Worm (Caenorhabditis elegans): ENCODE data around the gene R05G6.9.

R05G6.9 gene

ce11 chrIV:7507841-7508509, 8.1 kb downstream of the R05G6.9 start, which contains the start of the genes vdac-1 and R05G6.5:
TSS of gene vdac-1 (minus strand) at chrIV:7507891.
TSS of gene R05G6.5 (plus strand) at chrIV:7508367.
- TF ChIP-seq aly-1 (tag; optimal IDR thresholded peaks at IDR 0.05) (no peak), scrt-1 (GFP tag; IDR thresholded peaks at IDR 0.05) (no peak), F13C5.2 (tag; optimal IDR thresholded peaks at IDR 0.05) (no peak), hnd-1 (tag; optimal IDR thresholded peaks at IDR 0.05) (no peak)

DNA sequence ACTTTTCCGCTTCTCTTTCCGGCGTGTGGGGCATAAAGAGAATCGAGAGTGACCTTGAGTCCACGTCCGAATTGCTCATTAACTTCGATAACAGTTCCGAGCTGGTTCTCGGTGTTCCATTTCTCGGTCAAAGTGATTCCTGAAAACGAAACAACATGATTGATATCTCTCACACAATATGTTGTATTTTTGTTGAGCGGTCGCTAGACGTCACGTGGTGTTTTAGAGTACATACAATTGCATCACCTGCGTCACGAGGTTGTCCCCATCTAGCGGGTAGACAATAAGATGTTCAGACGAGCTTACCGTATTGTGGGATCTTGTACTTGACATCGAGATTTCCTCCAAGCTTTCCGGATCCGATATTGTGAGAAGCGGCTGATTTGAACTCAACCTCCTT, 8.8 kb downstream of the R05G6.9 start:
- no peak for TF ChIP-seq ets-7 (tag; optimal IDR thresholded peaks at IDR 0.05)
- no peak for TF ChIP-seq ama-1 (optimal IDR thresholded peaks at IDR 0.05)
- TF ChIP-seq hmg-4 (GFP tag; optimal IDR thresholded peaks at IDR 0.05), result no peak
- TF ChIP-seq pes-1 (GFP tag; IDR thresholded peaks at IDR 0.05), result no peak
- no peak for TF ChIP-seq tbx-37 (GFP tag; conservative IDR thresholded peaks at IDR 0.05)
- no peak for TF ChIP-seq scrt-1 (GFP tag; IDR thresholded peaks at IDR 0.05)
- no peak for TF ChIP-seq F13C5.2 (tag; optimal IDR thresholded peaks at IDR 0.05)
- TF ChIP-seq tra-4 (tag; optimal IDR thresholded peaks at IDR 0.05), result no peak
- no peak for TF ChIP-seq ceh-13 (GFP tag; optimal IDR thresholded peaks at IDR 0.05)
- TF ChIP-seq aly-1 (tag; optimal IDR thresholded peaks at IDR 0.05), result no peak
- no peak for TF ChIP-seq hnd-1 (tag; optimal IDR thresholded peaks at IDR 0.05)
- no peak for TF ChIP-seq B0310.2 (tag; optimal IDR thresholded peaks at IDR 0.05)
- TF ChIP-seq sea-1 (GFP tag; conservative IDR thresholded peaks at IDR 0.05), result no peak
- no peak for TF ChIP-seq hmbx-1 (tag; optimal IDR thresholded peaks at IDR 0.05)
- TF ChIP-seq tbx-11 (GFP tag; IDR thresholded peaks at IDR 0.05), result no peak
- TF ChIP-seq ceh-36 (tag; optimal IDR thresholded peaks at IDR 0.05), result no peak
- no peak for TF ChIP-seq flt-1 (GFP tag; IDR thresholded peaks at IDR 0.05)

- TF ChIP-seq tbx-37 (GFP tag; conservative IDR thresholded peaks at IDR 0.05), result no peak
These were observed 9.4 kb downstream of the R05G6.9 start for ce11 chrIV:7506711-7507110.

ce11 chrIV:7505866-7506488, 10.1 kb downstream of the R05G6.9 start:
- TF ChIP-seq F13C5.2 (tag; optimal IDR thresholded peaks at IDR 0.05) (no peak), sea-1 (GFP tag; conservative IDR thresholded peaks at IDR 0.05) (no peak), ceh-13 (GFP tag; optimal IDR thresholded peaks at IDR 0.05) (no peak), hnd-1 (tag; optimal IDR thresholded peaks at IDR 0.05) (no peak), aly-1 (tag; optimal IDR thresholded peaks at IDR 0.05) (no peak), tbx-11 (GFP tag; IDR thresholded peaks at IDR 0.05) (no peak), scrt-1 (GFP tag; IDR thresholded peaks at IDR 0.05) (no peak), pes-1 (GFP tag; IDR thresholded peaks at IDR 0.05) (no peak)

ce11 chrIV:7503322-7503721, 12.7 kb downstream of the R05G6.9 start, which contains the start of gene glt-6:
TSS of gene glt-6 (plus strand) at chrIV:7503622.
- TF ChIP-seq ceh-36 (tag; optimal IDR thresholded peaks at IDR 0.05) (no peak), hnd-1 (tag; optimal IDR thresholded peaks at IDR 0.05) (no peak), hmg-4 (GFP tag; optimal IDR thresholded peaks at IDR 0.05) (no peak), ets-7 (tag; optimal IDR thresholded peaks at IDR 0.05) (no peak), tbx-11 (GFP tag; IDR thresholded peaks at IDR 0.05) (no peak), B0310.2 (tag; optimal IDR thresholded peaks at IDR 0.05) (no peak), tra-4 (tag; optimal IDR thresholded peaks at IDR 0.05) (no peak), F13C5.2 (tag; optimal IDR thresholded peaks at IDR 0.05) (no peak), flt-1 (GFP tag; IDR thresholded peaks at IDR 0.05) (no peak), scrt-1 (GFP tag; IDR thresholded peaks at IDR 0.05) (no peak), tbx-37 (GFP tag; conservative IDR thresholded peaks at IDR 0.05) (no peak), ceh-13 (GFP tag; optimal IDR thresholded peaks at IDR 0.05) (no peak), sea-1 (GFP tag; conservative IDR thresholded peaks at IDR 0.05) (no peak), hmbx-1 (tag; optimal IDR thresholded peaks at IDR 0.05) (no peak), ama-1 (optimal IDR thresholded peaks at IDR 0.05) (no peak)

ce11 chrIV:7501337-7501736, 14.7 kb downstream of the R05G6.9 start, which contains the start of gene F55G1.15:
TSS of gene F55G1.15 (minus strand) at chrIV:7501437.
- TF ChIP-seq flt-1 (GFP tag; IDR thresholded peaks at IDR 0.05) (no peak), B0310.2 (tag; optimal IDR thresholded peaks at IDR 0.05) (no peak), tbx-37 (GFP tag; conservative IDR thresholded peaks at IDR 0.05) (no peak), pes-1 (GFP tag; IDR thresholded peaks at IDR 0.05) (no peak), tbx-11 (GFP tag; IDR thresholded peaks at IDR 0.05) (no peak)

DNA sequence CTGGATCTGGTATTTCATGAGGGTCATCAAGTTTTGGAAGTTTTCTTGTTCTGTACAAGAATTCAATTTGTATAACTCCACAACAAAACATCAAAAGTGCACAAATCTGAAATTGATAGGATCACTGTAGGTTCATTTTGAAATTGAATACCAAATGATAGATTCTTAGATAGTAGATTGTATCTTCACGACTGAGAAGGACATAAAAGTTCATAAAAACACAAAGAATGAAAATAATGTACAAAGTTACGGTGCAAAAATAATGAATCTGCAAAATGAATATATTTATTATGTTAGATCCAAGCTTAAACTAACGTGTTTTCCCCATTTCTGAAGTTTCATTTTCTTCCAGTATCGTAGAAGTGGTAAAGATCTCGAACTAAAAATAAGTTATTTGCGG, 15.1 kb downstream of the R05G6.9 start:
- TF ChIP-seq tra-4 (tag; optimal IDR thresholded peaks at IDR 0.05) (no peak), ama-1 (optimal IDR thresholded peaks at IDR 0.05) (no peak), sea-1 (GFP tag; conservative IDR thresholded peaks at IDR 0.05) (no peak), aly-1 (tag; optimal IDR thresholded peaks at IDR 0.05) (no peak), scrt-1 (GFP tag; IDR thresholded peaks at IDR 0.05) (no peak), hnd-1 (tag; optimal IDR thresholded peaks at IDR 0.05) (no peak), tbx-37 (GFP tag; conservative IDR thresholded peaks at IDR 0.05) (no peak)

ce11 chrIV:7499302-7499701, 16.8 kb downstream of the R05G6.9 start:
- TF ChIP-seq B0310.2 (tag; optimal IDR thresholded peaks at IDR 0.05), result no peak
- no peak for TF ChIP-seq scrt-1 (GFP tag; IDR thresholded peaks at IDR 0.05)
- TF ChIP-seq hmbx-1 (tag; optimal IDR thresholded peaks at IDR 0.05), result no peak
- no peak for TF ChIP-seq flt-1 (GFP tag; IDR thresholded peaks at IDR 0.05)
- TF ChIP-seq hnd-1 (tag; optimal IDR thresholded peaks at IDR 0.05), result no peak
- TF ChIP-seq aly-1 (tag; optimal IDR thresholded peaks at IDR 0.05), result no peak
- TF ChIP-seq ceh-13 (GFP tag; optimal IDR thresholded peaks at IDR 0.05), result no peak
- no peak for TF ChIP-seq tra-4 (tag; optimal IDR thresholded peaks at IDR 0.05)
- TF ChIP-seq hmg-4 (GFP tag; optimal IDR thresholded peaks at IDR 0.05), result no peak
- no peak for TF ChIP-seq ceh-36 (tag; optimal IDR thresholded peaks at IDR 0.05)
- no peak for TF ChIP-seq ama-1 (optimal IDR thresholded peaks at IDR 0.05)
- no peak for TF ChIP-seq F13C5.2 (tag; optimal IDR thresholded peaks at IDR 0.05)
- no peak for TF ChIP-seq pes-1 (GFP tag; IDR thresholded peaks at IDR 0.05)
- TF ChIP-seq sea-1 (GFP tag; conservative IDR thresholded peaks at IDR 0.05), result no peak
- TF ChIP-seq tbx-11 (GFP tag; IDR thresholded peaks at IDR 0.05), result no peak
- TF ChIP-seq ets-7 (tag; optimal IDR thresholded peaks at IDR 0.05), result no peak
